Fruit fly (Drosophila melanogaster): ENCODE measurements around the gene TfIIFalpha.

TfIIFalpha gene

dm6 chr3R:6423128-6423527 is 42.9 kb downstream of the TfIIFalpha start:
- TF ChIP-seq Abd-B (GFP tag; optimal IDR thresholded peaks at IDR 0.05) (no peak), Rel (GFP tag; optimal IDR thresholded peaks at IDR 0.05) (no peak), Rel (tag; optimal IDR thresholded peaks at IDR 0.05) (peak; percentile 18), br (GFP tag; optimal IDR thresholded peaks at IDR 0.05) (no peak), dsf (GFP tag; optimal IDR thresholded peaks at IDR 0.05; ENCODE audit: borderline replicate concordance) (no peak), sage (GFP tag; optimal IDR thresholded peaks at IDR 0.05) (no peak), Hnf4 (GFP tag; optimal IDR thresholded peaks at IDR 0.05) (peak; percentile 31), fru (GFP tag; optimal IDR thresholded peaks at IDR 0.05) (no peak)

DNA sequence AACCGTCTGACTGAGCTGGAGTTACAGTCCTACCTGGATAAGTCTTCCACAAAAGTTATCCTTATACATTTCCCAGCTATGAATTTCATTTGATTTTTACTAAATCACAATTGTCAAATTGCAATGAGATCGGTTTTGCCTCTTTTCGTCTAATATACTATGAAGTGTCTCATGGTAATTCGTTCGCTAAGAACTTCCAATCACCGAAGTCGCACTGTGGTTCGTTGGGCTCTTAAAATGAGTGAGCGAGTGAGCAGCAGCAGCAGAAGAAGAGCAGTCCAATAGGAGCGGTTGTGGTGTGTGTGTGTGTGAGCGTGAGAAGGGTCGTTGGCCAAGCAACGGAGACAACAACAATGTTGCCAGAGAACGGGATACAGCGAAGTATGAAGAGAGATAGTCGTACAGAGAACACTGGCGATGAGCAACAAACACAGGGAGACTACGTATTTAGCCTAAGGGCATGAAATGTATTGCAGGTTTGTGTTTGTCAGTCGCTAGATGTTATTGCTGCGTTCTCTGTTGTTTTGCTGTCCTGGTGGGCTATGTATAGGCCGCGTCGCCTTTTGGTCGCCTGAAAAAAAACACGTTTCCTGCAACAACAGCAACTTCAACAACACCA is 43.8 kb downstream of the TfIIFalpha start:
- TF ChIP-seq jim (GFP tag; optimal IDR thresholded peaks at IDR 0.05) (no peak), Hr83 (GFP tag; optimal IDR thresholded peaks at IDR 0.05; ENCODE audit: poor library complexity, severe bottlenecking) (peak; percentile 24), lola (GFP tag; optimal IDR thresholded peaks at IDR 0.05) (no peak), dsf (GFP tag; optimal IDR thresholded peaks at IDR 0.05; ENCODE audit: borderline replicate concordance) (peak; percentile 89), GATAd (GFP tag; optimal IDR thresholded peaks at IDR 0.05) (peak; percentile 66), ey (GFP tag; optimal IDR thresholded peaks at IDR 0.05) (peak; percentile 99), woc (GFP tag; optimal IDR thresholded peaks at IDR 0.05) (peak; percentile 99), fru (GFP tag; optimal IDR thresholded peaks at IDR 0.05) (peak; percentile 99), Rel (GFP tag; optimal IDR thresholded peaks at IDR 0.05) (peak; percentile 94), Rel (tag; optimal IDR thresholded peaks at IDR 0.05) (peak; percentile 81), Abd-B (GFP tag; optimal IDR thresholded peaks at IDR 0.05) (no peak), HLH106 (tag; optimal IDR thresholded peaks at IDR 0.05) (peak; percentile 98), foxo (GFP tag; optimal IDR thresholded peaks at IDR 0.05) (peak; percentile 95 to 99), CG32264 (GFP tag; optimal IDR thresholded peaks at IDR 0.05) (peak; percentile 97), Sp1 (GFP tag; optimal IDR thresholded peaks at IDR 0.05) (peak; percentile 97), CG9705 (GFP tag; optimal IDR thresholded peaks at IDR 0.05) (peak; percentile 94), N (GFP tag; optimal IDR thresholded peaks at IDR 0.05) (no peak), Jra (GFP tag; optimal IDR thresholded peaks at IDR 0.05) (peak; percentile 95), rgr (GFP tag; optimal IDR thresholded peaks at IDR 0.05) (peak; percentile 99), Myc (optimal IDR thresholded peaks at IDR 0.05) (no peak), Dif (GFP tag; optimal IDR thresholded peaks at IDR 0.05; ENCODE audit: partially characterized antibody) (peak; percentile 45), usp (GFP tag; optimal IDR thresholded peaks at IDR 0.05) (no peak), br (GFP tag; optimal IDR thresholded peaks at IDR 0.05) (peak; percentile 99), psq (GFP tag; optimal IDR thresholded peaks at IDR 0.05) (peak; percentile 99), dl (GFP tag; optimal IDR thresholded peaks at IDR 0.05; ENCODE audit: insufficient read depth in 1 of 2, partially characterized antibody in 2 of 2) (peak; percentile 14 to 57), pan (optimal IDR thresholded peaks at IDR 0.05) (no peak), Mio (GFP tag; optimal IDR thresholded peaks at IDR 0.05) (peak; percentile 89), CrebA (GFP tag; optimal IDR thresholded peaks at IDR 0.05; ENCODE audit: borderline replicate concordance) (peak; percentile 95), h (GFP tag; optimal IDR thresholded peaks at IDR 0.05) (peak; percentile 99), Vsx2 (GFP tag; optimal IDR thresholded peaks at IDR 0.05; ENCODE audit: partially characterized antibody) (no peak), tai (GFP tag; optimal IDR thresholded peaks at IDR 0.05) (peak; percentile 97), OdsH (GFP tag; optimal IDR thresholded peaks at IDR 0.05) (peak; percentile 99), brk (GFP tag; optimal IDR thresholded peaks at IDR 0.05) (peak; percentile 97), Dfd (GFP tag; optimal IDR thresholded peaks at IDR 0.05) (peak; percentile 65), sage (GFP tag; optimal IDR thresholded peaks at IDR 0.05) (peak; percentile 96), sv (GFP tag; optimal IDR thresholded peaks at IDR 0.05) (peak; percentile 73), Hr78 (GFP tag; optimal IDR thresholded peaks at IDR 0.05) (no peak), Hnf4 (GFP tag; optimal IDR thresholded peaks at IDR 0.05) (peak; percentile 97), dmrt93B (GFP tag; optimal IDR thresholded peaks at IDR 0.05) (peak; percentile 95)
